Fruit fly (Drosophila melanogaster): ENCODE results near the gene CG9386.

DNA sequence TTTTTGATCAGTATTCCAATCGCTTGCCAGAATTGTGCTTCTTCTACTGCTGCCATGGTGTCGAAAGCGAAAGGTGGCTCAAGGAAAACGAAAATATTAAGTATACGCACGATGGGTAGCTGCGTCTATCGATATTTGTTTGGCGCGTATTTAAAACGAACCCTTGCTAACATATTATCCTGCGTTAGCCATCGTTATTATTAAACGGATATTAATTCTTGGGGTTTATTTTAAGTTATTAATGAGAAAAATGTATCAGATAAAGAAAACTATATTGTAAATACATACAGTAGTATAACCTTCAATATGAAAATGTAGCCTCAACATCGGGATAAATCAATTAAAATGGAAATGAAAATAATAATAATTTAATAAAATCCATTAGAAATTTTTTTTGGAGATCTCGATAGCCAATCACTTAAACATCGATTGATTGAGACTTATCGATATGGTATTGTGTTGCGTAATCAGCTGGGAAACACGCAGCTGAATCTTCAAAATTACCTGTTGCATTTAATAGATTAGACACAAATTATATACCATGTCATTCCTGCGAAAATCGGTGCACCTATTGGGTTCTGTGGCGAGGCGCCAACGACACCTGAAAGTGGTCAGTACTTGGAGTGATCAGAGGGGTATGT is at the start of gene CG9386, which contains the start of gene BckdhA:
- TF ChIP-seq Pif1B (GFP tag; optimal IDR thresholded peaks at IDR 0.05) = no peak
- no peak for TF ChIP-seq fd96Ca (GFP tag; IDR thresholded peaks at IDR 0.05)
- TF ChIP-seq D1 (tag; optimal IDR thresholded peaks at IDR 0.05) = no peak
- TF ChIP-seq CG17806 (tag; optimal IDR thresholded peaks at IDR 0.05) = no peak
- TF ChIP-seq CG15710 (tag; optimal IDR thresholded peaks at IDR 0.05) = no peak
- TF ChIP-seq Ets98B (GFP tag; IDR thresholded peaks at IDR 0.05) = no peak; the same call in 1 of the 2 replicates
- no peak for TF ChIP-seq gl (tag; optimal IDR thresholded peaks at IDR 0.05)
- TF ChIP-seq CG8159 (tag; optimal IDR thresholded peaks at IDR 0.05) = peak; percentile 16
- TF ChIP-seq rn (GFP tag; IDR thresholded peaks at IDR 0.05) = no peak
- TF ChIP-seq CG4496 (GFP tag; IDR thresholded peaks at IDR 0.05) = peak; percentile 39; the same call in 1 of the 3 replicates
- TF ChIP-seq CG10348 (GFP tag; IDR thresholded peaks at IDR 0.05) = no peak
- TF ChIP-seq EcR (GFP tag; optimal IDR thresholded peaks at IDR 0.05) = no peak

All from whole organism, pupa.